Worm (Caenorhabditis elegans) whole organism, mixed stage, embryonic: ENCODE results near the gene C42C1.19.

Source experiments
- sptf-1 ChIP-seq: sonication (generic microtip); optimal IDR thresholded peaks from 2 replicates; lab custom pipeline; 2017; ENCODE audit warnings: mild to moderate bottlenecking, missing genetic modification characterization, moderate library complexity, missing compliant biosample characterization
- ztf-11 ChIP-seq: fragments of 150-350 bp; optimal IDR thresholded peaks from 2 replicates; lab custom pipeline; 2014; ENCODE audit warnings: missing biosample characterization, missing genetic modification characterization

DNA sequence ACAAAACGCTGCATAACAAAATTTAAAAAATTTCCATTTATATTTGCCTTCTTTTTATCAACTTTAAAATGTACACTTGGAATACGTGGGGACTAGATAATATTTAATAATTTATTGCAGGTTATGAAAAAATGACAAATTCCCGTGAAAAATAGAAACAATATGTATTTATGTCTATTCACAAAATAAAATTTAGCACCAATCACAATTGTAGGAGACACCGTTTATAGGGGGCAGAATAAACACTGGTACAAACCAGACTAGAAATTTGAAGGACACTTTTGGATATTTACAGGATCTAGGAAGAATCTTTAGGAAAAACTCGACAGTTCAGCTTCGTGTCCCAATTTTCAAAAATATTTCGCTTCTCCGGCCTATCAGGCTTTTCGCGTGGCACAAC is 12.1 kb upstream of the C42C1.19 start, which contains the start of gene C42C1.3:
- no peak for TF ChIP-seq ztf-11 (tag; lab: Kevin White, UChicago)
- no peak for TF ChIP-seq sptf-1
